Worm (Caenorhabditis elegans) whole organism, early embryonic: Measurements from ENCODE around the gene clec-20.

Source experiments
- B0310.2 ChIP-seq: sonication (generic microtip); optimal IDR thresholded peaks from 2 replicates; lab custom pipeline; 2016; ENCODE audit warnings: mild to moderate bottlenecking, missing genetic modification characterization, missing compliant biosample characterization
- ama-1 ChIP-seq: fragments of 150-350 bp; optimal IDR thresholded peaks from 2 replicates; lab custom pipeline; 2014
- ceh-36 ChIP-seq: sonication (generic microtip); optimal IDR thresholded peaks from 2 replicates; lab custom pipeline; 2016; ENCODE audit warnings: missing genetic modification characterization, inconsistent platforms, missing compliant biosample characterization
- flt-1 ChIP-seq: fragments of 200-800 bp; sonication (Bioruptor generic); IDR thresholded peaks from 2 replicates; pipeline ENCODE4 v1.3.6; 2022; ENCODE audit warnings: missing genetic modification characterization, missing compliant biosample characterization
- hmbx-1 ChIP-seq: sonication (generic microtip); optimal IDR thresholded peaks from 2 replicates; lab custom pipeline; 2016; ENCODE audit warnings: mild to moderate bottlenecking, missing genetic modification characterization, missing compliant biosample characterization
- hmg-4 ChIP-seq: fragments of 200-800 bp; sonication (Bioruptor generic); optimal IDR thresholded peaks from 2 replicates; lab custom pipeline; 2018; ENCODE audit warnings: mild to moderate bottlenecking, missing genetic modification characterization, missing compliant biosample characterization
- pes-1 ChIP-seq: fragments of 200-800 bp; sonication (Bioruptor generic); IDR thresholded peaks from 2 replicates; pipeline ENCODE4 v1.3.6; 2022; ENCODE audit warnings: missing genetic modification reagents, missing genetic modification characterization, missing compliant biosample characterization
- scrt-1 ChIP-seq: fragments of 200-800 bp; sonication (Bioruptor generic); IDR thresholded peaks from 2 replicates; pipeline ENCODE4 v1.3.6; 2022; ENCODE audit warnings: missing genetic modification characterization, missing compliant biosample characterization
- sea-1 ChIP-seq: fragments of 200-800 bp; sonication (Bioruptor generic); conservative IDR thresholded peaks from 2 replicates; pipeline ENCODE4 v1.3.6; 2022; ENCODE audit warnings: missing genetic modification characterization, missing compliant biosample characterization
- tbx-37 ChIP-seq: fragments of 200-800 bp; sonication (Bioruptor generic); conservative IDR thresholded peaks from 2 replicates; pipeline ENCODE4 v1.3.6; 2022; ENCODE audit warnings: missing genetic modification reagents, missing genetic modification characterization, missing compliant biosample characterization

DNA sequence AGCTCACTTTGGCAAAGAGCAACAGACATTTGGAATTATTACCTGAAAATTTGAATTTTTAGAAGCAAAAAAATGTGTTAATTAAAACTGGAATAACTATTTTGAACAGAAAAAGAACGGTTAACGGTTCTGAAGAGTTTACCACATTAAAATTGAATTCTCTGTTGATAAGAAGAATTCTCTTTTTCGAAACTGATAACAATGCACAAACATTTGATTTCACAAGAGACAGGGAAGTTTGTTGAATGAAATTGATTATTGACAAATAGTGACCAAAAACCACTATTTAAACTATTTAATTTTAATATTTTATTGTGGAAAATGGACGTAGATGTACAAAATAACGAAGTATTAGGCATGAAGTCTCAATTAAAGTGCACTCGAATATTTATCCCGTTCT, 12.5 kb upstream of the clec-20 start:
- TF ChIP-seq ama-1 (lab: Kevin White, UChicago), result no peak
- TF ChIP-seq hmbx-1, result no peak
- TF ChIP-seq B0310.2 (tag; lab: Kevin White, UChicago), result no peak
- no peak for TF ChIP-seq flt-1 (GFP tag; lab: Robert Waterston, UW)
- no peak for TF ChIP-seq pes-1 (GFP tag; lab: Robert Waterston, UW)
- no peak for TF ChIP-seq sea-1 (GFP tag; lab: Robert Waterston, UW)
- TF ChIP-seq scrt-1 (GFP tag; lab: Robert Waterston, UW), result no peak
- no peak for TF ChIP-seq tbx-37
- TF ChIP-seq ceh-36, result no peak
- no peak for TF ChIP-seq hmg-4 (GFP tag; lab: Kevin White, UChicago)
